Fruit fly (Drosophila melanogaster): ENCODE results near the gene Ak3.

Ak3 gene

DNA sequence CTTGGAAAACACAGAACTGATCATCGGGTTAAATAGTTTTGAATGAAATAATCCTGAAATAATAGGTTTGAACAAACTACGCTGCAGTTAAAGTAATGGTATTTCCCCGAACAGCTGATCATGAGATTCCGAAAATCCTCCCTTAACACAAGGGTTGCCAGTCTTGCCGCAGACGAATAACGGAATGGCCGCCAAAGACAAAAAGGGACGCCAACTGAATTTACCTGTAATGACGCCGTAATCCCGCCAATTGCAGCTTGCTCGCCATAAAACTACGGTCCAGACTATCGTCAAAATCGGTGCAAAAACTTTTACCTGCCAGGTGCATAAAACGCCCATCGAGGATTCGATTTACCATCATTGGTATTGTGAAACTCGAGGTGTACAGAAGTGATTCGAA is 32.8 kb downstream of the Ak3 start, which contains the start of gene CG4570:
Gene CG4570, plus strand, starts transcription at position 190 of the 400 bp plus-strand sequence.
- no peak for TF ChIP-seq ttk (optimal IDR thresholded peaks at IDR 0.05)
- TF ChIP-seq insv (optimal IDR thresholded peaks at IDR 0.05): no peak
- no peak for TF ChIP-seq Myc (optimal IDR thresholded peaks at IDR 0.05)
- no peak for TF ChIP-seq Sin3A (optimal IDR thresholded peaks at IDR 0.05)

DNA sequence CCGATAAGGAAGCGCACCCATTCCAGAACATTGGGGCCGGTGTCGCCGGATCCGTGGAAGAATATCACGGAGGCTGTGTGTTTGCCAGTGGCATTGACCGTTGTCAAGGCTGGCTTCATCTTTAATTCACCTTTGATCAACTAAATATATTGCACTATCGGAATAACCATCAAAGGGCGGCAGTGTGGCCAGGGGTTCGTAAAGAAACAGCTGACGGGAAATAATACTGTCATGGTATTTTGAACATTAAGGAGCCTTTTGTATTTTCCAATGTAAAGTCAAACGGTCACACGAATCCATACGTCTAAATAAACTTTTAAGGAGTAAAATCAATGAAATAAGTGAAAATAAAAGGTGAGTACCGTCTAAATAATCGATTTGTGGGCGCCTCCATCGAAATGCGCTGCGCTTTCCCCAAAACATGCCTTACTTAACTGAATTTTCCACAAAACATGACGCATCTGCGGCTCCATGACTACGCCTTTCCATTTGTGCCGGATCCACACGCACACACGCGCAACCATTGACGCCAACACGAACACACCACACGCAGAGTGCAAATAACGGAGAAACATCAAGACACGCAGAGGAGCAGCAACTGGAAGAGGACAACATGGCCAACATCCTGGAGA is 35.0 kb downstream of the Ak3 start, which contains the start of the genes CG6567 and CG4511:
Gene CG6567, minus strand, starts transcription at position 209 of the 632 bp plus-strand sequence.
Gene CG4511, plus strand, starts transcription at position 259 of the 632 bp plus-strand sequence.
- TF ChIP-seq psq (optimal IDR thresholded peaks at IDR 0.05) (no peak), Sin3A (optimal IDR thresholded peaks at IDR 0.05) (no peak), ttk (optimal IDR thresholded peaks at IDR 0.05) (no peak), insv (optimal IDR thresholded peaks at IDR 0.05) (no peak), Myc (optimal IDR thresholded peaks at IDR 0.05) (no peak), h (optimal IDR thresholded peaks at IDR 0.05) (no peak)

DNA sequence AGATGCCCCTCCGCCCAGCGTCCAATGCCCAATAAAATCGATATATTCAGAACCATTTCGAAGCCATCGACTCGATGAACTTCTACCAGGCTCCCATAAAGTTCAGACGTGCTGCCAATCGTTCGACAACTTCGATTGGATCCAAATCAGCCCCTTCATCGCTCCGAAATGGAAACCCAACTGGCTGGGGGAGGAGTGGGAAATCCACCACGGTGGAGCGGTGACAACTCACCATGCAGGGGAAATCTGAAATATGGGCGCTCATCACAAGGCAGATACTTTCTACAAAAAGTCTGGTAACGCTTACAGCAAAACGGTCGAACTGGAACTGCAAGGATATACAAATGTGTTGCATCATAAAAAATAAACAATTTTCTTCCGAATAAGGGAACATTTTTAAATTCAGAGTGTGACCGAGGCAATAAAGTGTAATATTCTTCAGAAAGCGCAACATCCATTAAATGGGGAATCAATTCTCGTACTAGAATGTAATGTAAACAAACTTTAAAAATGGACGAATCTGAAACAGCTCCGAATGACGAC is 37.1 kb downstream of the Ak3 start, which contains the start of gene CG4565:
Gene CG4565, plus strand, starts transcription at position 493 of the 543 bp plus-strand sequence.
- TF ChIP-seq Sin3A (optimal IDR thresholded peaks at IDR 0.05) (no peak), Myc (optimal IDR thresholded peaks at IDR 0.05) (no peak), insv (optimal IDR thresholded peaks at IDR 0.05) (no peak), h (optimal IDR thresholded peaks at IDR 0.05) (no peak)

DNA sequence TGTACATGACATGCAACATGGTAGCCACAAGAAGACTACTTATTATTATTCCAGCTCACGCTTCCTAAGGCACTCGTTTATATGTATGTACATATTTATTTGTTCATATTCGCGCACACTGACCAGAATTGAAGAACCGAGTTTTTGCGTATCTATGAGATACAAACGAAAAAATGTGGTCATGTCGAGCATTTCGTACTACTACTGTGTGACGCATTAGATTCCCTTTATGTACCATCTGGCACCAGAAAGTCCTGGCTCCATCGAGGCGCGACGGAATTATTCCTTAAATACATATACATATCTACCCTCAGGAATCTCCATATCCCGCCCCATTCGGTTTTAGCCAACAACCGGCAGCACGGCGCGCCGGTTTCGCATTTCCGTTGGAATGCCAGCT is 38.8 kb downstream of the Ak3 start:
- no peak for TF ChIP-seq ttk (optimal IDR thresholded peaks at IDR 0.05)
- no peak for TF ChIP-seq Myc (optimal IDR thresholded peaks at IDR 0.05)
- TF ChIP-seq Sin3A (optimal IDR thresholded peaks at IDR 0.05): no peak

DNA sequence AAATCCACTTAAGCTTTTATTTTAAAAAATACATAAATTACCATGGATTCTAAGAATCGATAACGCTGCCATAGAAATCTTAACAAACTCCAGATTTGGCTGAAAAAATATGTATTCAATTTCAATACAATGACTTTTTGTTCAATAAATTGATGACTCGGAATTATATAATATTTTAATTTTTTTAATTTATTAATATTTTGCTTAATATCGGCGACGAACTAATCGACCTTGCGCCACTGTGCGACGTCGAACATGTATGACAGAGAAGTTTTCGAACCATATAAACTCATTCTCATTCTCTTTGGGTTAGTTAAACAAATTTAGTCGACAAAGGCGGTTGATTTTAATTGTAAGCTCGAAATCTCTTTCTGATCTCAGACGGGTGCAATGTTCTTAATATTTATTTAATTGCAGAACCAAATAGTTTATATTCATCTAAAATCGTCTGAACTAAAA is 39.8 kb downstream of the Ak3 start, which contains the start of gene CG42394:
Gene CG42394, plus strand, starts transcription at position 311 of the 459 bp plus-strand sequence.
- TF ChIP-seq insv (optimal IDR thresholded peaks at IDR 0.05): no peak
- TF ChIP-seq Sin3A (optimal IDR thresholded peaks at IDR 0.05): no peak

DNA sequence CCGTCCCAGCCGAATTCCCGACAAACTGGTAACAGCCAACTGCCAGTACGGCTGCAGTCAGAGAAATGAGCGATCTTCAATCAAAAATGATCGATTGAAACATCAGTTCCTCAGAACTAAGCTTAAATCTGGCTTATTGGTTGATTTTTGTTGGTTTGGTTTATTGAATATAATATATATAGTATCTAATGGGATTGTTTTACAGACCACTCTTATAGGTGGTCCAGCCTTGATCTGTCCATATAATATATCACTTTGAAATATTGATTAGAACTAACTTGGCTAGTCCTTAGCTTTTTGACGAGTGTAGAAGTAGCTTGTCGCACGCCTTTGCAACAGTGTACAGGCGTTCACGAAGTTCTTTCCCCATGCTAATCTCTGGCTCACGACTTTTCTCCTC is 47.0 kb downstream of the Ak3 start:
- TF ChIP-seq psq (optimal IDR thresholded peaks at IDR 0.05): no peak
- no peak for TF ChIP-seq Myc (optimal IDR thresholded peaks at IDR 0.05)
- TF ChIP-seq ttk (optimal IDR thresholded peaks at IDR 0.05): no peak
- no peak for TF ChIP-seq h (optimal IDR thresholded peaks at IDR 0.05)
- no peak for TF ChIP-seq insv (optimal IDR thresholded peaks at IDR 0.05)
- no peak for TF ChIP-seq Sin3A (optimal IDR thresholded peaks at IDR 0.05)
